Worm (Caenorhabditis elegans): ENCODE results near the gene C14A6.12.

DNA sequence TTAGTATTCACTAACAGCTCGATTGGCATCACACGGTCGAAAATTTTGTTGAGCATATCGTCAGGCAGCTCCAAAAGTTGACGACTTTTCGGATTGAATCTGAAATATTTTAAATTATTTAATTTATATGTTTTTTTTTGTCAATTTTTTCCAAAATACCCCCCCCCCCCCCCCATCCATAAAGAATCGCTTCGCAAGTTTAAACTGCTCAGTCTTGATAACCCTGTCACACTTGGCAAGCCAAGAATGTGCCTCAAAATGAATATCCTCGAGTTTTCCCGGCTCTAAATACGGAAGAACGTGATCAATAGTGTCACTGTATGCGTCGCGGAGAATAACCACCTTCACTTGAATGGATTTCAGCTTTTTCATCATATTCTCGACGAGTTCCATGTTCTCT is 29.3 kb downstream of the C14A6.12 start, which contains the start of gene Y37H2A.18:
- TF ChIP-seq dve-1 (tag; optimal IDR thresholded peaks at IDR 0.05): no peak
- no peak for TF ChIP-seq pha-4 (tag; optimal IDR thresholded peaks at IDR 0.05)
- no peak for TF ChIP-seq lim-6 (tag; optimal IDR thresholded peaks at IDR 0.05)
- TF ChIP-seq hlh-15 (tag; optimal IDR thresholded peaks at IDR 0.05): no peak
- TF ChIP-seq ceh-22 (tag; optimal IDR thresholded peaks at IDR 0.05): no peak
- TF ChIP-seq hlh-6 (tag; optimal IDR thresholded peaks at IDR 0.05): no peak
- TF ChIP-seq Y22D7AL.16 (tag; optimal IDR thresholded peaks at IDR 0.05): no peak
- TF ChIP-seq pag-3 (tag; optimal IDR thresholded peaks at IDR 0.05; ENCODE audit: borderline replicate concordance): no peak
- TF ChIP-seq lin-11 (tag; optimal IDR thresholded peaks at IDR 0.05): no peak
- no peak for TF ChIP-seq tbx-2 (tag; optimal IDR thresholded peaks at IDR 0.05)
- no peak for TF ChIP-seq unc-55 (GFP tag; optimal IDR thresholded peaks at IDR 0.05)
- TF ChIP-seq ref-2 (tag; optimal IDR thresholded peaks at IDR 0.05): no peak
- TF ChIP-seq ceh-9 (tag; optimal IDR thresholded peaks at IDR 0.05): no peak
- no peak for TF ChIP-seq ztf-16 (tag; optimal IDR thresholded peaks at IDR 0.05)
